Worm (Caenorhabditis elegans) whole organism, mixed stage, embryonic: ENCODE data around the gene W03G11.3.

ENCODE experiments used
- ces-1 ChIP-seq: fragments of 150-350 bp; optimal IDR thresholded peaks from 2 replicates; lab custom pipeline; 2014; ENCODE audit warnings: missing biosample characterization, missing genetic modification reagents, missing genetic modification characterization
- lsy-2 ChIP-seq: fragments of 150-350 bp; optimal IDR thresholded peaks from 2 replicates; lab custom pipeline; 2014; ENCODE audit warnings: missing biosample characterization, missing genetic modification characterization
- nhr-28 ChIP-seq: fragments of 150-350 bp; optimal IDR thresholded peaks from 2 replicates; lab custom pipeline; 2014; ENCODE audit warnings: missing biosample characterization, missing genetic modification characterization
- pha-4 ChIP-seq: fragments of 150-350 bp; optimal IDR thresholded peaks from 2 replicates; lab custom pipeline; 2018; ENCODE audit warnings: missing biosample characterization, missing genetic modification reagents, missing genetic modification characterization
- unc-39 ChIP-seq: fragments of 150-350 bp; optimal IDR thresholded peaks from 2 replicates; lab custom pipeline; 2014; ENCODE audit warnings: missing biosample characterization, missing genetic modification characterization
- unc-62 ChIP-seq: fragments of 150-350 bp; optimal IDR thresholded peaks from 2 replicates; lab custom pipeline; 2014; ENCODE audit warnings: missing biosample characterization, missing genetic modification reagents, missing genetic modification characterization

DNA sequence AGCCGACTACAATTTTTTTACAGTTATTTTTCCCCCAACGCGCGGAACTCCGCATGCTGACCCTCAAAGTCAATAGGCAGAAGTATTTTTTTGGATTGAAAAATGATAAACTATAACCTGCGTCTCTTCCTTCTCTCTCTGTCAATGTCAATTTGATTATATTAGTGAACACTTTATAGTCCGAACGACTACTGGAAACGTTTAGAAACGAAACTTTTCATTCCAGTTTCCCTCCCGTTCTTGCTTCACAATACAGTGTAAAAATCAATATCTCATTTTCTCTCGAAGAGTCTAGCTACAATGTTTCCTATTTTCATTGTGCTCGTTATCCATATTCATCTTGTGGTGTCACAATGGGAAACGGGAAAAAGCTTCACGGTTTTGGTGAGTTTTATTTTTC, 35.4 kb downstream of the W03G11.3 start, which contains the start of gene lgc-24:
- TF ChIP-seq unc-62 (GFP tag; lab: Kevin White, UChicago) (no peak), nhr-28 (tag; lab: Kevin White, UChicago) (no peak), pha-4 (no peak), ces-1 (no peak), lsy-2 (tag; lab: Kevin White, UChicago) (no peak), unc-39 (tag; lab: Kevin White, UChicago) (no peak)
